Fruit fly (Drosophila melanogaster): Measurements from ENCODE around the gene CG31091.

dm6 chr3R:25884301-25884700, 15.4 kb upstream of the CG31091 start:
- TF ChIP-seq insv (optimal IDR thresholded peaks at IDR 0.05) (no peak), ttk (optimal IDR thresholded peaks at IDR 0.05) (no peak), psq (optimal IDR thresholded peaks at IDR 0.05) (no peak)

Measured in Kc167 (cell line).